Worm (Caenorhabditis elegans) whole organism, mixed stage, embryonic: ENCODE measurements around the gene sre-52.

Source experiments
- M03D4.4 ChIP-seq: sonication (generic microtip); optimal IDR thresholded peaks from 2 replicates; lab custom pipeline; 2017; ENCODE audit warnings: mild to moderate bottlenecking, missing genetic modification characterization, missing compliant biosample characterization
- bed-3 ChIP-seq: fragments of 200-800 bp; sonication (Bioruptor generic); optimal IDR thresholded peaks from 3 replicates; lab custom pipeline; 2018; ENCODE audit warnings: mild to moderate bottlenecking, missing genetic modification characterization, moderate library complexity, missing compliant biosample characterization
- blmp-1 ChIP-seq: fragments of 150-350 bp; optimal IDR thresholded peaks from 2 replicates; lab custom pipeline; 2014; ENCODE audit warnings: missing biosample characterization, missing genetic modification characterization
- ceh-39 ChIP-seq: fragments of 150-350 bp; optimal IDR thresholded peaks from 2 replicates; lab custom pipeline; 2014; ENCODE audit warnings: missing biosample characterization, missing genetic modification characterization
- ceh-43 ChIP-seq: fragments of 200-800 bp; sonication (Bioruptor generic); optimal IDR thresholded peaks from 2 replicates; lab custom pipeline; 2018; ENCODE audit warnings: mild to moderate bottlenecking, missing genetic modification characterization, moderate library complexity, missing compliant biosample characterization
- ceh-83 ChIP-seq: fragments of 200-800 bp; sonication (Bioruptor generic); optimal IDR thresholded peaks from 2 replicates; lab custom pipeline; 2018; ENCODE audit warnings: mild to moderate bottlenecking, missing genetic modification characterization, missing compliant biosample characterization
- ces-1 ChIP-seq: fragments of 150-350 bp; optimal IDR thresholded peaks from 2 replicates; lab custom pipeline; 2014; ENCODE audit warnings: missing biosample characterization, missing genetic modification reagents, missing genetic modification characterization
- cnd-1 ChIP-seq: fragments of 200-800 bp; sonication (Bioruptor generic); optimal IDR thresholded peaks from 2 replicates; lab custom pipeline; 2018; ENCODE audit warnings: mild to moderate bottlenecking, missing genetic modification characterization, missing compliant biosample characterization
- drap-1 ChIP-seq: fragments of 200-800 bp; sonication (Bioruptor generic); optimal IDR thresholded peaks from 3 replicates; lab custom pipeline; 2018; ENCODE audit warnings: mild to moderate bottlenecking, missing genetic modification characterization, missing compliant biosample characterization
- elt-1 ChIP-seq: sonication (generic microtip); optimal IDR thresholded peaks from 2 replicates; lab custom pipeline; 2017; ENCODE audit warnings: missing genetic modification characterization, mild to moderate bottlenecking, missing compliant biosample characterization, antibody characterized with exemption, moderate library complexity, borderline replicate concordance; ENCODE audit not compliant: insufficient read depth
- elt-3 ChIP-seq: fragments of 150-350 bp; optimal IDR thresholded peaks from 2 replicates; lab custom pipeline; 2014; ENCODE audit warnings: missing biosample characterization, missing genetic modification characterization
- flh-1 ChIP-seq: fragments of 200-800 bp; sonication (Bioruptor generic); optimal IDR thresholded peaks from 2 replicates; lab custom pipeline; 2018; ENCODE audit warnings: mild to moderate bottlenecking, missing genetic modification characterization, moderate library complexity, missing compliant biosample characterization
- ham-2 ChIP-seq: fragments of 200-800 bp; sonication (Bioruptor generic); optimal IDR thresholded peaks from 2 replicates; lab custom pipeline; 2018; ENCODE audit warnings: mild to moderate bottlenecking, missing genetic modification characterization, missing compliant biosample characterization
- hlh-1 ChIP-seq: fragments of 150-350 bp; optimal IDR thresholded peaks from 2 replicates; lab custom pipeline; 2014; ENCODE audit warnings: missing biosample characterization, missing genetic modification reagents, missing genetic modification characterization
- lin-13 ChIP-seq: fragments of 150-350 bp; optimal IDR thresholded peaks from 2 replicates; lab custom pipeline; 2014; ENCODE audit warnings: missing biosample characterization, missing genetic modification characterization
- lin-32 ChIP-seq: fragments of 200-800 bp; sonication (Bioruptor generic); optimal IDR thresholded peaks from 2 replicates; lab custom pipeline; 2018; ENCODE audit warnings: mild to moderate bottlenecking, missing genetic modification characterization, missing compliant biosample characterization
- lsy-2 ChIP-seq: fragments of 150-350 bp; optimal IDR thresholded peaks from 2 replicates; lab custom pipeline; 2014; ENCODE audit warnings: missing biosample characterization, missing genetic modification characterization
- mab-5 ChIP-seq: fragments of 150-350 bp; optimal IDR thresholded peaks from 2 replicates; lab custom pipeline; 2014; ENCODE audit warnings: missing biosample characterization, missing genetic modification characterization
- mep-1 ChIP-seq: fragments of 150-350 bp; optimal IDR thresholded peaks from 2 replicates; lab custom pipeline; 2017; ENCODE audit warnings: missing biosample characterization, missing genetic modification reagents, missing genetic modification characterization, inconsistent platforms
- mls-2 ChIP-seq: sonication (generic microtip); optimal IDR thresholded peaks from 2 replicates; lab custom pipeline; 2016; ENCODE audit warnings: mild to moderate bottlenecking, missing genetic modification characterization, moderate library complexity, missing compliant biosample characterization
- nhr-12 ChIP-seq: fragments of 150-350 bp; optimal IDR thresholded peaks from 2 replicates; lab custom pipeline; 2014; ENCODE audit warnings: missing biosample characterization, missing genetic modification characterization
- nhr-2 ChIP-seq: fragments of 150-350 bp; optimal IDR thresholded peaks from 2 replicates; lab custom pipeline; 2014; ENCODE audit warnings: missing biosample characterization, missing genetic modification characterization
- nhr-237 ChIP-seq: fragments of 150-350 bp; optimal IDR thresholded peaks from 2 replicates; lab custom pipeline; 2014; ENCODE audit warnings: missing biosample characterization, missing genetic modification characterization
- nhr-76 ChIP-seq: sonication (generic microtip); optimal IDR thresholded peaks from 2 replicates; lab custom pipeline; 2017; ENCODE audit warnings: missing biosample characterization, missing genetic modification characterization
- pha-4 ChIP-seq: fragments of 150-350 bp; optimal IDR thresholded peaks from 2 replicates; lab custom pipeline; 2018; ENCODE audit warnings: missing biosample characterization, missing genetic modification reagents, missing genetic modification characterization
- sem-2 ChIP-seq: fragments of 200-800 bp; sonication (Bioruptor generic); optimal IDR thresholded peaks from 2 replicates; lab custom pipeline; 2018; ENCODE audit warnings: mild to moderate bottlenecking, missing genetic modification characterization, missing compliant biosample characterization
- sptf-1 ChIP-seq: sonication (generic microtip); optimal IDR thresholded peaks from 2 replicates; lab custom pipeline; 2017; ENCODE audit warnings: mild to moderate bottlenecking, missing genetic modification characterization, moderate library complexity, missing compliant biosample characterization
- tbx-8 ChIP-seq: fragments of 200-800 bp; sonication (Bioruptor generic); optimal IDR thresholded peaks from 2 replicates; lab custom pipeline; 2018; ENCODE audit warnings: mild to moderate bottlenecking, missing genetic modification characterization, moderate library complexity, missing compliant biosample characterization
- unc-120 ChIP-seq: sonication (generic microtip); optimal IDR thresholded peaks from 2 replicates; lab custom pipeline; 2017; ENCODE audit warnings: missing genetic modification characterization, missing compliant biosample characterization; ENCODE audit not compliant: poor library complexity, severe bottlenecking
- unc-39 ChIP-seq: fragments of 150-350 bp; optimal IDR thresholded peaks from 2 replicates; lab custom pipeline; 2014; ENCODE audit warnings: missing biosample characterization, missing genetic modification characterization
- unc-62 ChIP-seq: fragments of 150-350 bp; optimal IDR thresholded peaks from 2 replicates; lab custom pipeline; 2014; ENCODE audit warnings: missing biosample characterization, missing genetic modification reagents, missing genetic modification characterization
- zip-8 ChIP-seq: fragments of 150-350 bp; optimal IDR thresholded peaks from 2 replicates; lab custom pipeline; 2014; ENCODE audit warnings: missing biosample characterization, missing genetic modification characterization
- ztf-11 ChIP-seq: fragments of 150-350 bp; optimal IDR thresholded peaks from 2 replicates; lab custom pipeline; 2014; ENCODE audit warnings: missing biosample characterization, missing genetic modification characterization

sre-52 gene

ce11 chrII:12324159-12324558 is 11.4 kb upstream of the sre-52 start, which contains the start of gene sre-56:
Gene sre-56, plus strand, starts transcription at chrII:12324459.
- TF ChIP-seq mep-1 (tag; lab: Kevin White, UChicago) (no peak), lsy-2 (no peak), ceh-39 (tag; lab: Kevin White, UChicago) (no peak), lin-32 (GFP tag; lab: Kevin White, UChicago) (no peak), ztf-11 (tag; lab: Kevin White, UChicago) (no peak), flh-1 (no peak), ham-2 (no peak), unc-39 (tag; lab: Kevin White, UChicago) (no peak), tbx-8 (no peak), ces-1 (GFP tag; lab: Kevin White, UChicago) (no peak), unc-120 (tag; lab: Kevin White, UChicago) (no peak), sem-2 (GFP tag; lab: Kevin White, UChicago) (no peak), zip-8 (tag; lab: Kevin White, UChicago) (no peak)

- TF ChIP-seq unc-62 (GFP tag; lab: Kevin White, UChicago) (no peak), nhr-76 (tag; lab: Kevin White, UChicago) (no peak)
These were observed 6.5 kb upstream of the sre-52 start, which contains the start of gene sre-55 for ce11 chrII:12328994-12329393. Gene sre-55, plus strand, starts transcription at chrII:12329294.

- TF ChIP-seq elt-3 (tag; lab: Kevin White, UChicago) (no peak), blmp-1 (tag; lab: Kevin White, UChicago) (no peak), bed-3 (GFP tag; lab: Kevin White, UChicago) (no peak), tbx-8 (no peak), ceh-83 (no peak), pha-4 (tag; lab: Kevin White, UChicago) (no peak), ceh-43 (GFP tag; lab: Kevin White, UChicago) (no peak), flh-1 (no peak), mls-2 (tag; lab: Kevin White, UChicago) (no peak), nhr-2 (no peak), unc-39 (tag; lab: Kevin White, UChicago) (no peak), mep-1 (tag; lab: Kevin White, UChicago) (no peak), mab-5 (tag; lab: Kevin White, UChicago) (no peak), ham-2 (no peak)
These were observed 2.9 kb upstream of the sre-52 start, which contains the start of gene sre-54 for ce11 chrII:12332624-12333023. Gene sre-54, plus strand, starts transcription at chrII:12332924.

ce11 chrII:12339152-12339551 is 3.6 kb downstream of the sre-52 start:
- TF ChIP-seq lin-13 (tag; lab: Kevin White, UChicago): peak; percentile 19
- TF ChIP-seq mep-1 (tag; lab: Kevin White, UChicago): peak; percentile 65
- peak; percentile 79 for TF ChIP-seq mls-2 (tag; lab: Kevin White, UChicago)
- no peak for TF ChIP-seq nhr-12 (tag; lab: Kevin White, UChicago)
- TF ChIP-seq tbx-8: no peak
- peak; percentile 87 for TF ChIP-seq lsy-2
- peak; percentile 9 for TF ChIP-seq sptf-1
- peak; percentile 30 for TF ChIP-seq cnd-1
- no peak for TF ChIP-seq unc-39 (tag; lab: Kevin White, UChicago)
- peak; percentile 64 for TF ChIP-seq unc-120 (tag; lab: Kevin White, UChicago)
- no peak for TF ChIP-seq drap-1 (GFP tag; lab: Kevin White, UChicago)
- TF ChIP-seq pha-4 (tag; lab: Kevin White, UChicago): peak; percentile 56
- TF ChIP-seq elt-3 (tag; lab: Kevin White, UChicago): no peak
- TF ChIP-seq nhr-237 (tag; lab: Kevin White, UChicago): peak; percentile 36
- peak; percentile 10 for TF ChIP-seq M03D4.4 (tag; lab: Kevin White, UChicago)
- no peak for TF ChIP-seq ham-2
- no peak for TF ChIP-seq zip-8 (tag; lab: Kevin White, UChicago)
- peak; percentile 95 for TF ChIP-seq ces-1 (GFP tag; lab: Kevin White, UChicago)
- TF ChIP-seq flh-1: no peak
- TF ChIP-seq blmp-1 (tag; lab: Kevin White, UChicago): no peak
- no peak for TF ChIP-seq hlh-1 (tag; lab: Kevin White, UChicago)
- TF ChIP-seq ceh-39 (tag; lab: Kevin White, UChicago): peak; percentile 44
- TF ChIP-seq, all 35 proteins: peak for 12

ce11 chrII:12339644-12340043 is 4.1 kb downstream of the sre-52 start, which contains the start of gene sop-2:
Gene sop-2, plus strand, starts transcription at chrII:12339944.
- no peak for TF ChIP-seq elt-1 (tag; lab: Kevin White, UChicago)
- TF ChIP-seq lin-32 (GFP tag; lab: Kevin White, UChicago): no peak
- no peak for TF ChIP-seq ceh-43 (GFP tag; lab: Kevin White, UChicago)
- no peak for TF ChIP-seq pha-4 (tag; lab: Kevin White, UChicago)
- TF ChIP-seq nhr-2: no peak
- TF ChIP-seq unc-62 (GFP tag; lab: Kevin White, UChicago): no peak
- no peak for TF ChIP-seq hlh-1 (tag; lab: Kevin White, UChicago)
- TF ChIP-seq flh-1: no peak
- TF ChIP-seq nhr-76 (tag; lab: Kevin White, UChicago): no peak
- TF ChIP-seq lin-13 (tag; lab: Kevin White, UChicago): no peak
- TF ChIP-seq cnd-1: no peak
- TF ChIP-seq mls-2 (tag; lab: Kevin White, UChicago): no peak
- TF ChIP-seq M03D4.4 (tag; lab: Kevin White, UChicago): no peak
- no peak for TF ChIP-seq ces-1 (GFP tag; lab: Kevin White, UChicago)
- no peak for TF ChIP-seq sptf-1
- TF ChIP-seq nhr-237 (tag; lab: Kevin White, UChicago): no peak
- no peak for TF ChIP-seq lsy-2
- TF ChIP-seq ceh-39 (tag; lab: Kevin White, UChicago): no peak
